Fruit fly (Drosophila melanogaster) whole organism, wandering third instar larva: ENCODE data around the gene CG32109.

Experiments used
- Abd-B ChIP-seq: fragments of >200 bp; optimal IDR thresholded peaks from 2 replicates; lab custom pipeline; 2017; ENCODE audit warnings: missing biosample characterization, missing genetic modification characterization
- CG32264 ChIP-seq: fragments of 200-800 bp; sonication (Bioruptor generic); optimal IDR thresholded peaks from 2 replicates; lab custom pipeline; 2016; ENCODE audit warnings: missing biosample characterization, missing genetic modification characterization
- CG9705 ChIP-seq: fragments of 200-800 bp; sonication (Bioruptor generic); optimal IDR thresholded peaks from 2 replicates; lab custom pipeline; 2018; ENCODE audit warnings: missing biosample characterization, mild to moderate bottlenecking, missing genetic modification characterization
- CrebA ChIP-seq: fragments of 200-800 bp; sonication (Bioruptor generic); optimal IDR thresholded peaks from 2 replicates; lab custom pipeline; 2016; ENCODE audit warnings: missing biosample characterization, mild to moderate bottlenecking, missing genetic modification characterization, borderline replicate concordance
- Dfd ChIP-seq: fragments of >200 bp; optimal IDR thresholded peaks from 2 replicates; lab custom pipeline; 2017; ENCODE audit warnings: missing biosample characterization, missing genetic modification characterization
- Dif ChIP-seq: fragments of 200-275, 200-300 bp; sonication (Bioruptor generic); optimal IDR thresholded peaks from 2 replicates; lab custom pipeline; 2018; ENCODE audit warnings: missing biosample characterization, missing genetic modification characterization; ENCODE audit not compliant: partially characterized antibody
- GATAd ChIP-seq: sonication (Bioruptor generic); optimal IDR thresholded peaks from 2 replicates; lab custom pipeline; 2016; ENCODE audit warnings: missing biosample characterization, missing genetic modification characterization
- HLH106 ChIP-seq: fragments of 200-800 bp; optimal IDR thresholded peaks from 3 replicates; lab custom pipeline; 2019; ENCODE audit warnings: missing biosample characterization, mild to moderate bottlenecking, missing genetic modification characterization, moderate library complexity
- Hnf4 ChIP-seq: fragments of 200-800 bp; sonication (Bioruptor generic); optimal IDR thresholded peaks from 2 replicates; lab custom pipeline; 2016; ENCODE audit warnings: missing biosample characterization, mild to moderate bottlenecking, missing genetic modification characterization
- Hr78 ChIP-seq: fragments of >200 bp; optimal IDR thresholded peaks from 2 replicates; lab custom pipeline; 2017; ENCODE audit warnings: missing biosample characterization, missing genetic modification characterization
- Hr83 ChIP-seq: fragments of 200-300 bp; sonication (Bioruptor generic); optimal IDR thresholded peaks from 2 replicates; lab custom pipeline; 2016; ENCODE audit warnings: missing biosample characterization, mild to moderate bottlenecking, missing genetic modification characterization, moderate library complexity; ENCODE audit not compliant: poor library complexity, severe bottlenecking
- Jra ChIP-seq: sonication (Bioruptor generic); optimal IDR thresholded peaks from 2 replicates; lab custom pipeline; 2016; ENCODE audit warnings: missing biosample characterization, missing genetic modification characterization
- Mio ChIP-seq: sonication (Bioruptor generic); optimal IDR thresholded peaks from 2 replicates; lab custom pipeline; 2016; ENCODE audit warnings: missing biosample characterization, missing genetic modification characterization
- Myc ChIP-seq: fragments of >200 bp; optimal IDR thresholded peaks from 2 replicates; lab custom pipeline; 2017
- N ChIP-seq: fragments of >200 bp; optimal IDR thresholded peaks from 2 replicates; lab custom pipeline; 2018; ENCODE audit warnings: missing biosample characterization, missing external identifiers, missing genetic modification characterization
- OdsH ChIP-seq: fragments of 200-800 bp; sonication (Bioruptor generic); optimal IDR thresholded peaks from 2 replicates; lab custom pipeline; 2016; ENCODE audit warnings: missing biosample characterization, mild to moderate bottlenecking, missing genetic modification characterization
- Rel ChIP-seq, 2 experiments: fragments of 200-800 bp; sonication (Bioruptor generic) in 1 of 2; optimal IDR thresholded peaks; 2 replicates in 1 of 2; 3 replicates in 1 of 2; lab custom pipeline; 2016 to 2019; ENCODE audit warnings: mild to moderate bottlenecking in 2 of 2, missing biosample characterization in 2 of 2, missing genetic modification characterization in 2 of 2, moderate library complexity in 1 of 2
- Sp1 ChIP-seq: fragments of 200-800 bp; sonication (Bioruptor generic); optimal IDR thresholded peaks from 3 replicates; lab custom pipeline; 2019; ENCODE audit warnings: missing biosample characterization, mild to moderate bottlenecking, missing genetic modification characterization, moderate library complexity
- Vsx2 ChIP-seq: fragments of 200-300, 225-300 bp; sonication (Bioruptor generic); optimal IDR thresholded peaks from 2 replicates; lab custom pipeline; 2018; ENCODE audit warnings: missing biosample characterization, missing genetic modification characterization; ENCODE audit not compliant: partially characterized antibody
- br ChIP-seq: fragments of 200-800 bp; sonication (Bioruptor generic); optimal IDR thresholded peaks from 2 replicates; lab custom pipeline; 2016; ENCODE audit warnings: missing biosample characterization, missing genetic modification characterization
- brk ChIP-seq: fragments of 200-800 bp; sonication (Bioruptor generic); optimal IDR thresholded peaks from 2 replicates; lab custom pipeline; 2016; ENCODE audit warnings: missing biosample characterization, mild to moderate bottlenecking, missing genetic modification characterization
- dl ChIP-seq, 2 experiments: fragments of 175-275, 200-275 bp in 1 of 2; fragments of 200-275 bp in 1 of 2; sonication (Bioruptor generic); optimal IDR thresholded peaks; lab custom pipeline; 2018; ENCODE audit warnings: mild to moderate bottlenecking in 2 of 2, missing biosample characterization in 2 of 2, missing genetic modification characterization in 2 of 2, moderate library complexity in 2 of 2; ENCODE audit not compliant: partially characterized antibody in 2 of 2, insufficient read depth in 1 of 2
- dmrt93B ChIP-seq: fragments of 200-800 bp; sonication (Bioruptor generic); optimal IDR thresholded peaks from 2 replicates; lab custom pipeline; 2018; ENCODE audit warnings: missing biosample characterization, mild to moderate bottlenecking, missing genetic modification characterization
- dsf ChIP-seq: sonication (Bioruptor generic); optimal IDR thresholded peaks from 2 replicates; lab custom pipeline; 2016; ENCODE audit warnings: missing biosample characterization, missing genetic modification characterization, borderline replicate concordance
- ey ChIP-seq: fragments of 200-800 bp; sonication (Bioruptor generic); optimal IDR thresholded peaks from 2 replicates; lab custom pipeline; 2016; ENCODE audit warnings: missing biosample characterization, missing genetic modification characterization
- foxo ChIP-seq, 2 experiments: fragments of 200-800 bp; sonication (Bioruptor generic); optimal IDR thresholded peaks; 2 replicates in 1 of 2; 3 replicates in 1 of 2; lab custom pipeline; 2016 to 2017; ENCODE audit warnings: missing biosample characterization in 2 of 2, missing genetic modification characterization in 2 of 2
- fru ChIP-seq: fragments of 200-800 bp; sonication (Bioruptor generic); optimal IDR thresholded peaks from 3 replicates; lab custom pipeline; 2016; ENCODE audit warnings: missing biosample characterization, mild to moderate bottlenecking, missing genetic modification characterization
- h ChIP-seq: fragments of 200-800 bp; sonication (Bioruptor generic); optimal IDR thresholded peaks from 3 replicates; lab custom pipeline; 2016; ENCODE audit warnings: missing biosample characterization, mild to moderate bottlenecking, missing genetic modification characterization
- jim ChIP-seq: fragments of 175-275, 200-325 bp; sonication (Bioruptor generic); optimal IDR thresholded peaks from 2 replicates; lab custom pipeline; 2016; ENCODE audit warnings: missing biosample characterization, mild to moderate bottlenecking, missing genetic modification characterization
- lola ChIP-seq: fragments of >200 bp; optimal IDR thresholded peaks from 2 replicates; lab custom pipeline; 2017; ENCODE audit warnings: missing biosample characterization, missing genetic modification characterization
- pan ChIP-seq: fragments of >200 bp; optimal IDR thresholded peaks from 2 replicates; lab custom pipeline; 2017
- psq ChIP-seq: fragments of 200-800 bp; sonication (Bioruptor generic); optimal IDR thresholded peaks from 3 replicates; lab custom pipeline; 2017; ENCODE audit warnings: missing biosample characterization, mild to moderate bottlenecking, missing genetic modification characterization, moderate library complexity
- rgr ChIP-seq: fragments of 200-800 bp; sonication (Bioruptor generic); optimal IDR thresholded peaks from 3 replicates; lab custom pipeline; 2016; ENCODE audit warnings: missing biosample characterization, mild to moderate bottlenecking, missing genetic modification characterization
- sage ChIP-seq: fragments of 200-800 bp; sonication (Bioruptor generic); optimal IDR thresholded peaks from 2 replicates; lab custom pipeline; 2016; ENCODE audit warnings: missing biosample characterization, mild to moderate bottlenecking, missing genetic modification characterization
- sv ChIP-seq: fragments of 200-800 bp; sonication (Bioruptor generic); optimal IDR thresholded peaks from 3 replicates; lab custom pipeline; 2016; ENCODE audit warnings: missing biosample characterization, missing genetic modification characterization
- tai ChIP-seq: sonication (Bioruptor generic); optimal IDR thresholded peaks from 2 replicates; lab custom pipeline; 2016; ENCODE audit warnings: missing biosample characterization, missing genetic modification characterization
- usp ChIP-seq: fragments of >200 bp; optimal IDR thresholded peaks from 2 replicates; lab custom pipeline; 2017; ENCODE audit warnings: missing biosample characterization, missing genetic modification characterization
- woc ChIP-seq: sonication (Bioruptor generic); optimal IDR thresholded peaks from 2 replicates; lab custom pipeline; 2016; ENCODE audit warnings: missing biosample characterization, mild to moderate bottlenecking, missing genetic modification characterization

Gene CG32109

dm6 chr3L:12732742-12733141 lies 12.4 kb upstream of the CG32109 start:
- TF ChIP-seq OdsH (GFP tag; lab: Kevin White, UChicago) (no peak), Vsx2 (GFP tag; lab: Kevin White, UChicago) (peak; percentile 5)

- TF ChIP-seq Jra (GFP tag; lab: Kevin White, UChicago), result no peak
- TF ChIP-seq brk (GFP tag; lab: Kevin White, UChicago), result peak; percentile 8
- TF ChIP-seq dl (GFP tag; optimal IDR thresholded peaks at IDR 0.05; lab: Kevin White, UChicago; ENCODE audit: insufficient read depth in 1 of 2, partially characterized antibody in 2 of 2), result no peak
- TF ChIP-seq sv, result no peak
- TF ChIP-seq OdsH (GFP tag; lab: Kevin White, UChicago), result no peak
- no peak for TF ChIP-seq pan (lab: Kevin White, UChicago)
- TF ChIP-seq foxo (GFP tag; optimal IDR thresholded peaks at IDR 0.05; lab: Kevin White, UChicago), result no peak
- TF ChIP-seq fru, result no peak
- no peak for TF ChIP-seq Rel (GFP tag; optimal IDR thresholded peaks at IDR 0.05; lab: Kevin White, UChicago)
- TF ChIP-seq Rel (tag; optimal IDR thresholded peaks at IDR 0.05; lab: Kevin White, UChicago), result no peak
- TF ChIP-seq CG9705, result no peak
- no peak for TF ChIP-seq h (GFP tag; lab: Kevin White, UChicago)
- TF ChIP-seq woc (GFP tag; lab: Kevin White, UChicago), result peak; percentile 55
- TF ChIP-seq Hr78 (GFP tag; lab: Kevin White, UChicago), result no peak
- no peak for TF ChIP-seq Sp1
- TF ChIP-seq, all 38 proteins: peak for 2
Measured at dm6 chr3L:12734550-12735012, 10.6 kb upstream of the CG32109 start, which contains the start of the genes SmD1 and Ptp69D. Gene SmD1, minus strand, starts transcription at chr3L:12734611. Gene Ptp69D, plus strand, starts transcription at chr3L:12734945.

- TF ChIP-seq Sp1, result no peak
- no peak for TF ChIP-seq pan (lab: Kevin White, UChicago)
- no peak for TF ChIP-seq br (GFP tag; lab: Kevin White, UChicago)
- no peak for TF ChIP-seq brk (GFP tag; lab: Kevin White, UChicago)
- no peak for TF ChIP-seq lola
- TF ChIP-seq dsf, result no peak
- no peak for TF ChIP-seq fru
- no peak for TF ChIP-seq N (GFP tag; lab: Kevin White, UChicago)
- no peak for TF ChIP-seq Abd-B (GFP tag; lab: Kevin White, UChicago)
- TF ChIP-seq Rel (GFP tag; optimal IDR thresholded peaks at IDR 0.05; lab: Kevin White, UChicago), result no peak
- TF ChIP-seq Rel (tag; optimal IDR thresholded peaks at IDR 0.05; lab: Kevin White, UChicago), result no peak
- TF ChIP-seq CrebA (GFP tag; lab: Kevin White, UChicago), result no peak
- no peak for TF ChIP-seq psq (GFP tag; lab: Kevin White, UChicago)
- TF ChIP-seq CG9705, result no peak
- TF ChIP-seq jim, result no peak
Measured at dm6 chr3L:12735707-12736106, 9.4 kb upstream of the CG32109 start.

- no peak for TF ChIP-seq CG32264 (GFP tag; lab: Kevin White, UChicago)
- TF ChIP-seq dsf, result peak; percentile 1
- TF ChIP-seq Hnf4 (GFP tag; lab: Kevin White, UChicago), result peak; percentile 56
- no peak for TF ChIP-seq Rel (GFP tag; optimal IDR thresholded peaks at IDR 0.05; lab: Kevin White, UChicago)
- TF ChIP-seq Rel (tag; optimal IDR thresholded peaks at IDR 0.05; lab: Kevin White, UChicago), result no peak
- no peak for TF ChIP-seq Vsx2 (GFP tag; lab: Kevin White, UChicago)
- TF ChIP-seq fru, result no peak
- no peak for TF ChIP-seq Abd-B (GFP tag; lab: Kevin White, UChicago)
- TF ChIP-seq dl (GFP tag; optimal IDR thresholded peaks at IDR 0.05; lab: Kevin White, UChicago; ENCODE audit: insufficient read depth in 1 of 2, partially characterized antibody in 2 of 2), result no peak
- TF ChIP-seq foxo (GFP tag; optimal IDR thresholded peaks at IDR 0.05; lab: Kevin White, UChicago), result no peak
- TF ChIP-seq dmrt93B (GFP tag; lab: Kevin White, UChicago), result no peak
- TF ChIP-seq Hr83, result no peak
- no peak for TF ChIP-seq Sp1
- no peak for TF ChIP-seq Mio
- TF ChIP-seq usp (GFP tag; lab: Kevin White, UChicago), result no peak
- TF ChIP-seq GATAd (GFP tag; lab: Kevin White, UChicago), result no peak
- TF ChIP-seq h (GFP tag; lab: Kevin White, UChicago), result no peak
- no peak for TF ChIP-seq CG9705
- peak; percentile 46 for TF ChIP-seq brk (GFP tag; lab: Kevin White, UChicago)
- TF ChIP-seq CrebA (GFP tag; lab: Kevin White, UChicago), result no peak
- peak; percentile 54 for TF ChIP-seq Jra (GFP tag; lab: Kevin White, UChicago)
- no peak for TF ChIP-seq Myc (lab: Kevin White, UChicago)
- TF ChIP-seq Dif (GFP tag; lab: Kevin White, UChicago), result no peak
- TF ChIP-seq ey, result no peak
- peak; percentile 50 for TF ChIP-seq tai (GFP tag; lab: Kevin White, UChicago)
- TF ChIP-seq rgr (GFP tag; lab: Kevin White, UChicago), result no peak
- TF ChIP-seq jim, result no peak
- TF ChIP-seq N (GFP tag; lab: Kevin White, UChicago), result no peak
- TF ChIP-seq pan (lab: Kevin White, UChicago), result no peak
- no peak for TF ChIP-seq lola
- peak; percentile 5 for TF ChIP-seq psq (GFP tag; lab: Kevin White, UChicago)
- peak; percentile 13 for TF ChIP-seq OdsH (GFP tag; lab: Kevin White, UChicago)
- TF ChIP-seq sage (GFP tag; lab: Kevin White, UChicago), result no peak
- no peak for TF ChIP-seq br (GFP tag; lab: Kevin White, UChicago)
- TF ChIP-seq Dfd (GFP tag; lab: Kevin White, UChicago), result no peak
- no peak for TF ChIP-seq HLH106 (tag; lab: Kevin White, UChicago)
- TF ChIP-seq sv, result no peak
- TF ChIP-seq woc (GFP tag; lab: Kevin White, UChicago), result no peak
- TF ChIP-seq Hr78 (GFP tag; lab: Kevin White, UChicago), result no peak
Measured at dm6 chr3L:12741608-12742007, 3.5 kb upstream of the CG32109 start, which contains the start of gene CG32112. Gene CG32112, plus strand, starts transcription at chr3L:12741718.
